Worm (Caenorhabditis elegans) whole organism, young adult: ENCODE measurements around the gene C18D11.1.
"Not testable (repeated sequence)": the region's sequence is repeated elsewhere in the genome, so short reads cannot be mapped to it uniquely, and the experiment has no call there.

ENCODE experiments used
- B0336.3 ChIP-seq: fragments of 200-800 bp; sonication (Bioruptor generic); IDR thresholded peaks from 2 replicates; pipeline ENCODE4 v1.3.6; 2022; ENCODE audit warnings: missing genetic modification characterization, missing compliant biosample characterization
- C17E4.6 ChIP-seq: fragments of 200-800 bp; sonication (Bioruptor generic); IDR thresholded peaks from 2 replicates; pipeline ENCODE4 v1.3.6; 2022; ENCODE audit warnings: missing genetic modification reagents, missing genetic modification characterization, missing compliant biosample characterization
- F22D6.2 ChIP-seq: sonication (generic microtip); optimal IDR thresholded peaks from 2 replicates; lab custom pipeline; 2016; ENCODE audit warnings: mild to moderate bottlenecking, missing genetic modification characterization, missing compliant biosample characterization
- F23B12.7 ChIP-seq: sonication (generic microtip); optimal IDR thresholded peaks from 2 replicates; lab custom pipeline; 2017; ENCODE audit warnings: missing genetic modification characterization, mild to moderate bottlenecking, missing compliant biosample characterization, antibody characterized with exemption, moderate library complexity; ENCODE audit not compliant: insufficient read depth
- F49E8.2 ChIP-seq: sonication (generic microtip); optimal IDR thresholded peaks from 3 replicates; lab custom pipeline; 2017; ENCODE audit warnings: missing genetic modification characterization, mild to moderate bottlenecking, missing compliant biosample characterization, antibody characterized with exemption, moderate library complexity; ENCODE audit not compliant: insufficient read depth
- F57C9.4 ChIP-seq: sonication (generic microtip); optimal IDR thresholded peaks from 2 replicates; lab custom pipeline; 2017; ENCODE audit warnings: mild to moderate bottlenecking, missing genetic modification characterization, missing compliant biosample characterization
- T07F8.4 ChIP-seq: sonication (generic microtip); optimal IDR thresholded peaks from 2 replicates; lab custom pipeline; 2016; ENCODE audit warnings: mild to moderate bottlenecking, missing genetic modification characterization, moderate library complexity, missing compliant biosample characterization
- ZK185.1 ChIP-seq: sonication (generic microtip); optimal IDR thresholded peaks from 2 replicates; lab custom pipeline; 2016; ENCODE audit warnings: mild to moderate bottlenecking, missing genetic modification characterization, missing compliant biosample characterization; ENCODE audit not compliant: poor library complexity, severe bottlenecking
- attf-3 ChIP-seq: fragments of 200-800 bp; sonication (Bioruptor generic); conservative IDR thresholded peaks from 2 replicates; pipeline ENCODE4 v1.3.6; 2022; ENCODE audit warnings: missing genetic modification reagents, missing genetic modification characterization, missing compliant biosample characterization
- bed-1 ChIP-seq: fragments of 200-800 bp; sonication (Bioruptor generic); IDR thresholded peaks from 2 replicates; pipeline ENCODE4 v1.3.6; 2022; ENCODE audit warnings: missing genetic modification reagents, missing genetic modification characterization, missing compliant biosample characterization
- cebp-1 ChIP-seq, 2 experiments: fragments of 200-800 bp in 1 of 2; sonication (Bioruptor generic) in 1 of 2; sonication (generic microtip) in 1 of 2; IDR thresholded peaks in 1 of 2; optimal IDR thresholded peaks in 1 of 2; 2 replicates each; pipeline versions ENCODE4 v1.3.6 to Lab custom; 2017 to 2022; ENCODE audit warnings: missing compliant biosample characterization in 2 of 2, missing genetic modification characterization in 2 of 2, mild to moderate bottlenecking in 1 of 2, missing genetic modification reagents in 1 of 2, moderate library complexity in 1 of 2
- dox-1 ChIP-seq: fragments of 200-800 bp; sonication (Bioruptor generic); IDR thresholded peaks from 2 replicates; pipeline ENCODE4 v1.3.6; 2022; ENCODE audit warnings: missing genetic modification reagents, missing genetic modification characterization, missing compliant biosample characterization
- dpff-1 ChIP-seq: sonication (generic microtip); optimal IDR thresholded peaks from 2 replicates; lab custom pipeline; 2017; ENCODE audit warnings: mild to moderate bottlenecking, missing genetic modification characterization, missing compliant biosample characterization
- efl-1 ChIP-seq: fragments of 150-350 bp; optimal IDR thresholded peaks from 2 replicates; lab custom pipeline; 2014; ENCODE audit warnings: missing biosample characterization, missing genetic modification reagents, missing genetic modification characterization
- egl-44 ChIP-seq: fragments of 200-800 bp; sonication (Bioruptor generic); IDR thresholded peaks from 2 replicates; pipeline ENCODE4 v1.3.6; 2022; ENCODE audit warnings: missing genetic modification reagents, missing genetic modification characterization, missing compliant biosample characterization
- ets-4 ChIP-seq: fragments of 200-800 bp; sonication (Bioruptor generic); optimal IDR thresholded peaks from 2 replicates; lab custom pipeline; 2018; ENCODE audit warnings: mild to moderate bottlenecking, missing genetic modification characterization, missing compliant biosample characterization
- gei-17 ChIP-seq: fragments of 200-800 bp; sonication (Bioruptor generic); optimal IDR thresholded peaks from 2 replicates; lab custom pipeline; 2018; ENCODE audit warnings: mild to moderate bottlenecking, missing genetic modification characterization, missing compliant biosample characterization
- hmg-20 ChIP-seq: fragments of 200-800 bp; sonication (Bioruptor generic); IDR thresholded peaks from 2 replicates; pipeline ENCODE4 v1.3.6; 2022; ENCODE audit warnings: missing genetic modification reagents, missing genetic modification characterization, missing compliant biosample characterization
- lag-1 ChIP-seq: fragments of 200-800 bp; sonication (Bioruptor generic); IDR thresholded peaks from 2 replicates; pipeline ENCODE4 v1.3.6; 2022; ENCODE audit warnings: missing genetic modification reagents, missing genetic modification characterization, missing compliant biosample characterization
- let-526 ChIP-seq: fragments of 200-800 bp; sonication (Bioruptor generic); IDR thresholded peaks from 2 replicates; pipeline ENCODE4 v1.3.6; 2022; ENCODE audit warnings: missing genetic modification reagents, missing genetic modification characterization, missing compliant biosample characterization
- let-607 ChIP-seq, 2 experiments: fragments of 200-800 bp in 1 of 2; sonication (Bioruptor generic) in 1 of 2; sonication (generic microtip) in 1 of 2; optimal IDR thresholded peaks; 2 replicates each; lab custom pipeline; 2016 to 2018; ENCODE audit warnings: mild to moderate bottlenecking in 2 of 2, missing compliant biosample characterization in 2 of 2, missing genetic modification characterization in 2 of 2, moderate library complexity in 2 of 2, missing genotype in 1 of 2
- lin-35 ChIP-seq, 3 experiments: fragments of 150-350 bp in 2 of 3; sonication (generic microtip) in 1 of 3; optimal IDR thresholded peaks; 2 replicates each; lab custom pipeline; 2014 to 2018; ENCODE audit warnings: missing biosample characterization in 3 of 3, missing genetic modification characterization in 3 of 3, missing genetic modification reagents in 3 of 3
- lin-54 ChIP-seq: fragments of 200-800 bp; sonication (Bioruptor generic); optimal IDR thresholded peaks from 2 replicates; lab custom pipeline; 2018; ENCODE audit warnings: mild to moderate bottlenecking, missing genetic modification characterization, missing compliant biosample characterization
- madf-10 ChIP-seq: sonication (generic microtip); optimal IDR thresholded peaks from 2 replicates; lab custom pipeline; 2016; ENCODE audit warnings: mild to moderate bottlenecking, missing genetic modification characterization, missing compliant biosample characterization
- mxl-1 ChIP-seq: sonication (generic microtip); optimal IDR thresholded peaks from 2 replicates; lab custom pipeline; 2016; ENCODE audit warnings: missing genetic modification characterization, missing compliant biosample characterization
- nfya-1 ChIP-seq: sonication (generic microtip); optimal IDR thresholded peaks from 2 replicates; lab custom pipeline; 2017; ENCODE audit warnings: antibody characterized with exemption, missing compliant biosample characterization, missing genetic modification characterization, borderline replicate concordance; ENCODE audit not compliant: insufficient read depth
- nfya-2 ChIP-seq: fragments of 200-800 bp; sonication (Bioruptor generic); IDR thresholded peaks from 2 replicates; pipeline ENCODE4 v1.3.6; 2022; ENCODE audit warnings: missing genetic modification reagents, missing genetic modification characterization, missing compliant biosample characterization
- nhr-179 ChIP-seq: sonication (generic microtip); optimal IDR thresholded peaks from 2 replicates; lab custom pipeline; 2016; ENCODE audit warnings: mild to moderate bottlenecking, missing genetic modification characterization, missing compliant biosample characterization
- nhr-90 ChIP-seq: sonication (generic microtip); optimal IDR thresholded peaks from 2 replicates; lab custom pipeline; 2016; ENCODE audit warnings: missing genotype, mild to moderate bottlenecking, missing genetic modification characterization, missing compliant biosample characterization
- pbrm-1 ChIP-seq: fragments of 200-800 bp; sonication (Bioruptor generic); IDR thresholded peaks from 2 replicates; pipeline ENCODE4 v1.3.6; 2022; ENCODE audit warnings: missing genetic modification reagents, missing genetic modification characterization, missing compliant biosample characterization
- pha-4 ChIP-seq: fragments of 150-350 bp; sonication (generic microtip); optimal IDR thresholded peaks from 2 replicates; lab custom pipeline; 2014; ENCODE audit warnings: missing biosample characterization, missing genetic modification reagents, missing genetic modification characterization
- sdz-38 ChIP-seq: sonication (generic microtip); optimal IDR thresholded peaks from 2 replicates; lab custom pipeline; 2016; ENCODE audit warnings: missing genotype, missing genetic modification characterization, missing compliant biosample characterization
- snpc-1.3 ChIP-seq: sonication (generic microtip); optimal IDR thresholded peaks from 2 replicates; lab custom pipeline; 2017; ENCODE audit warnings: missing genetic modification characterization, mild to moderate bottlenecking, missing compliant biosample characterization, antibody characterized with exemption, moderate library complexity, missing genotype, missing genetic modification reagents; ENCODE audit not compliant: insufficient read depth
- snpc-4 ChIP-seq, 5 experiments: fragments of 150-350 bp in 1 of 5; sonication (generic microtip) in 4 of 5; optimal IDR thresholded peaks; 2 replicates each; lab custom pipeline; 2014 to 2018; ENCODE audit warnings: missing genetic modification characterization in 5 of 5, missing biosample characterization in 3 of 5, antibody characterized with exemption in 2 of 5, mild to moderate bottlenecking in 2 of 5, missing compliant biosample characterization in 2 of 5, missing genotype in 2 of 5, moderate library complexity in 2 of 5, missing genetic modification reagents in 1 of 5
- sptf-2 ChIP-seq: fragments of 200-800 bp; sonication (Bioruptor generic); optimal IDR thresholded peaks from 2 replicates; lab custom pipeline; 2018; ENCODE audit warnings: mild to moderate bottlenecking, missing genetic modification characterization, missing compliant biosample characterization
- tbx-9 ChIP-seq: sonication (generic microtip); optimal IDR thresholded peaks from 2 replicates; lab custom pipeline; 2016; ENCODE audit warnings: borderline replicate concordance, missing genetic modification characterization, inconsistent platforms, missing compliant biosample characterization
- tlf-1 ChIP-seq: fragments of 200-800 bp; sonication (Bioruptor generic); optimal IDR thresholded peaks from 2 replicates; lab custom pipeline; 2018; ENCODE audit warnings: mild to moderate bottlenecking, missing genetic modification characterization, missing compliant biosample characterization
- ztf-26 ChIP-seq: sonication (generic microtip); optimal IDR thresholded peaks from 2 replicates; lab custom pipeline; 2017; ENCODE audit warnings: missing genetic modification characterization, missing compliant biosample characterization
- ztf-28 ChIP-seq: fragments of 200-800 bp; sonication (Bioruptor generic); IDR thresholded peaks from 2 replicates; pipeline ENCODE4 v1.3.6; 2022; ENCODE audit warnings: missing genetic modification reagents, missing genetic modification characterization, missing compliant biosample characterization

Gene C18D11.1

DNA sequence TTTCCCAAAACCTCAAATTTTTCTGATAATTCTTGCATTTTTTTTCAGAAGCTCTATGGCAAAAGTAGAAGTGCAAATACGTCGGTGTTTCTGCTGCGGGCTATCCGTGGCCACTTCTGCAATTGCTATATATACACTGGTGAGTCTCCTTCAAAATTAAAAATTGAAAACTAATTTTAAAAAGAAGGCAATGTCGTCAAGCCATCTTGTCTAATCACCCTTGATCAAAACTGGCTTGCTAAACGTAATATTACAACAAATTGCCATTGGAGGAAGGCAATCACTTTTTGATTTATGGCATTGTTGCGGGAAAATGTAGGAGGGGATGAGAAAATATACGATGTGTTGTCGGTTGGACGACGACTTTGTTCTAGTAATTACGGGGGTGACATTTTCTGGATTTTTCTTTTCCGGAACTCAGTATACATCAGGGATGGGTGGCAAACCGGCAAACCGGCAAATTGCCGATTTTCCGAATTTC, at the start of gene C18D11.1:
TSS of gene C18D11.1 (plus strand) at position 51 of the 481 bp plus-strand sequence.
- no peak for TF ChIP-seq lag-1
- TF ChIP-seq dox-1 (GFP tag; lab: Robert Waterston, UW): no peak
- TF ChIP-seq C17E4.6: no peak
- no peak for TF ChIP-seq sptf-2 (GFP tag; lab: Kevin White, UChicago)

DNA sequence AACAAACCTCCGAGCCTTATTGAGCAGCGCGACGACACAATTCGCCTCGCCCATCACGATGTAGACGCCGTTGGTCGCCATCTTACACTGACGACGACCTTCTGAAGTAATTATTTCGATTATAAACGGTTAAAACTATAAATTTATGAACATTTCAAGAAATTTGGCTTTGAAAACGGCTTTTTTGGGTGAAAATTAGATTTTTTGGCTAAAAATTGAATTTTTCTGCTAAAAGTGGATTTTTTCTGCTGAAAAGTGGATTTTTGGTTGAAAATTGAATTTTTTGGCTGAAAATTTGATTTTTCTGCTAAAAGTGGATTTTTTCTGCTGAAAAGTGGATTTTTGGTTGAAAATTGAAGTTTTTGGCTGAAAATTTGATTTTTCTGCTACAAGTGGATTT, 42.8 kb upstream of the C18D11.1 start, which contains the start of gene gbf-1:
TSS of gene gbf-1 (minus strand) at position 101 of the 400 bp plus-strand sequence.
- TF ChIP-seq F57C9.4 (tag; lab: Kevin White, UChicago); snpc-4 (GFP tag; optimal IDR thresholded peaks at IDR 0.05; lab: Kevin White, UChicago); snpc-4 (tag; optimal IDR thresholded peaks at IDR 0.05; lab: Kevin White, UChicago); egl-44 (GFP tag; lab: Robert Waterston, UW): not testable (repeated sequence)

DNA sequence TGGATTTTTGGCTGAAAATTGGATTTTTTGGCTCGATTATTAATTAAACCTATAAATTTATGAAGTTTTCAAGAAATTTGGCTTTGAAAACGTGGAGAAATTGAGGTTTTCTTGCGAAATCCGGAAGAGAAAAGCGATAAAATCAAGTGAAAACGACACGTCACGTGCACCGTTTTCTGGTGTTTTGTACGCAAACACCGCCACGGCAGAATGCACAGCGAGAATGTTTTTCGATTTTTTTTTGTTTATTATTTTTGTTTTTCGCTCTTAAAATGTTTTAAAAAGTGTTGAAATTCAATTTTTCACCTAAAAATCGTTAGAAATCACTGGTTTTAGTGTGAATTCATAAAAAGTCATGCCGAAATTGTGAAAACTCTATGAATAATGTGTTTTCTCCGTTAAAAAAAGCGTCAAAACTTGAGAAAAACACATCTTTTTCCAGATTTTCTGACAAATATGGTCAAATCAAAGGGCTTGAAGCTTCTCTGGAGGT, 41.8 kb upstream of the C18D11.1 start, which contains the start of gene immp-1:
TSS of gene immp-1 (plus strand) at position 443 of the 493 bp plus-strand sequence.
- TF ChIP-seq cebp-1 (GFP tag; IDR thresholded peaks at IDR 0.05; lab: Robert Waterston, UW) (no peak), cebp-1 (tag; optimal IDR thresholded peaks at IDR 0.05; lab: Kevin White, UChicago) (peak; percentile 82), nhr-90 (tag; lab: Kevin White, UChicago) (no peak), lin-35 (GFP tag; optimal IDR thresholded peaks at IDR 0.05; lab: Kevin White, UChicago) (peak in 1 of 3 experiments; percentile 27), lin-54 (GFP tag; lab: Kevin White, UChicago) (peak; percentile 11), pbrm-1 (GFP tag; lab: Robert Waterston, UW) (no peak), ZK185.1 (tag; lab: Kevin White, UChicago) (no peak), nfya-1 (no peak), snpc-1.3 (peak; percentile 33), sdz-38 (tag; lab: Kevin White, UChicago) (no peak), let-607 (tag; optimal IDR thresholded peaks at IDR 0.05; lab: Kevin White, UChicago) (peak; percentile 45 to 78), F23B12.7 (peak; percentile 14)

DNA sequence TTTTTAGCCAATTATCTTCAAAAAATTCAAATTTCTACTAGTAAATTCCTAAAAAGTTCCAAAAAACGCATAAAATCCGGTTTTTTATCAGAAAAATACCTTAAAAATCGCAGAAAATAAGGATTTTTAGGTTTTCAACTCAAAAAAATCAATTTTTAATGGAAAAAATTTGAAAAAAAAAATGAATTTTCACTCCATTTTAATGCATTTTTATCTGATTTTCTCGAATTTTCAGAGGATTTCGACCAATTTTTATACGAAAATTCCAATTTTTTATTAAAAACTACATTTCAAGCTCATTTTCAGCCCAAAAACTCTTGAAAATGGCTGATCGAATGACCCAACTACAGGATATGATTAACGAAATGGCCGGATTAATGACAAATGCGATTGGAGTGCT, 39.1 kb upstream of the C18D11.1 start, which contains the start of gene mdt-21:
TSS of gene mdt-21 (plus strand) at position 301 of the 400 bp plus-strand sequence.
- TF ChIP-seq bed-1 (GFP tag; lab: Robert Waterston, UW) (no peak), F22D6.2 (tag; lab: Kevin White, UChicago) (no peak), mxl-1 (tag; lab: Kevin White, UChicago) (no peak), tbx-9 (no peak), pha-4 (tag; lab: Kevin White, UChicago) (no peak), T07F8.4 (no peak), ets-4 (no peak), dpff-1 (no peak)

DNA sequence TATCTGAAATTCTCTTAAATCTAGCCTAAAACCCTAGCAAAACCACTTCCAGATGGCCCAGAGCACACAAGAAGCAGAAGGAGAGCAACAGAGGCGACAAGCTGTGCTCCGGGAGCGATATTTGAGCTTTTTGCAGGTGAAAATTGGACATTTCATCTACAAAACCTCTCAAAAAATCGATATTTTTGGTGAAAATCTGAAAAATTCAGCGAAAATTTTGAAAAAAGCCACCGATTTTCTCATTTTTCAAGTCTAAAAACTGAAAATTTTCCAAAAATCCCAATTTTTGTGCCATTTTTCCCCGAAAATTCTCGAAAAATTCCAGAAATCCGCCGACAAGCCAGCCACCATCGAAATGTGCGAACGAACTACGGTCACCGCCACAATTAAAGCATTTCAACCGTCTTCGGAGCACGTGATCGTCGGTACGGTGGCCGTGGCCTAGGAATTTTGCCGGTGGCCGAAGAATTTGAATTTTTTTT, 36.1 kb upstream of the C18D11.1 start, which contains the start of gene C24H11.5:
TSS of gene C24H11.5 (plus strand) at position 51 of the 482 bp plus-strand sequence.
- TF ChIP-seq nhr-90 (tag; lab: Kevin White, UChicago): no peak
- TF ChIP-seq ztf-28 (GFP tag; lab: Robert Waterston, UW): no peak
- TF ChIP-seq attf-3: no peak
- TF ChIP-seq F57C9.4 (tag; lab: Kevin White, UChicago): no peak
- TF ChIP-seq ztf-26: no peak
- no peak for TF ChIP-seq sptf-2 (GFP tag; lab: Kevin White, UChicago)
- no peak for TF ChIP-seq sdz-38 (tag; lab: Kevin White, UChicago)
- no peak for TF ChIP-seq efl-1
- TF ChIP-seq B0336.3 (GFP tag; lab: Robert Waterston, UW): no peak
- no peak for TF ChIP-seq gei-17
- no peak for TF ChIP-seq nfya-2 (GFP tag; lab: Robert Waterston, UW)
- TF ChIP-seq let-607 (tag; optimal IDR thresholded peaks at IDR 0.05; lab: Kevin White, UChicago): no peak
- TF ChIP-seq tlf-1 (GFP tag; lab: Kevin White, UChicago): no peak
- TF ChIP-seq hmg-20 (GFP tag; lab: Robert Waterston, UW): no peak
- TF ChIP-seq let-526 (GFP tag; lab: Robert Waterston, UW): no peak
- TF ChIP-seq madf-10 (tag; lab: Kevin White, UChicago): no peak
- TF ChIP-seq F49E8.2: no peak
- TF ChIP-seq nhr-179: no peak
